Worm (Caenorhabditis elegans) whole organism, mixed stage, embryonic: ENCODE measurements around the gene ZK185.4.

Source experiments
- ces-1 ChIP-seq: fragments of 150-350 bp; optimal IDR thresholded peaks from 2 replicates; lab custom pipeline; 2014; ENCODE audit warnings: missing biosample characterization, missing genetic modification reagents, missing genetic modification characterization
- nhr-12 ChIP-seq: fragments of 150-350 bp; optimal IDR thresholded peaks from 2 replicates; lab custom pipeline; 2014; ENCODE audit warnings: missing biosample characterization, missing genetic modification characterization
- nhr-76 ChIP-seq: sonication (generic microtip); optimal IDR thresholded peaks from 2 replicates; lab custom pipeline; 2017; ENCODE audit warnings: missing biosample characterization, missing genetic modification characterization

DNA sequence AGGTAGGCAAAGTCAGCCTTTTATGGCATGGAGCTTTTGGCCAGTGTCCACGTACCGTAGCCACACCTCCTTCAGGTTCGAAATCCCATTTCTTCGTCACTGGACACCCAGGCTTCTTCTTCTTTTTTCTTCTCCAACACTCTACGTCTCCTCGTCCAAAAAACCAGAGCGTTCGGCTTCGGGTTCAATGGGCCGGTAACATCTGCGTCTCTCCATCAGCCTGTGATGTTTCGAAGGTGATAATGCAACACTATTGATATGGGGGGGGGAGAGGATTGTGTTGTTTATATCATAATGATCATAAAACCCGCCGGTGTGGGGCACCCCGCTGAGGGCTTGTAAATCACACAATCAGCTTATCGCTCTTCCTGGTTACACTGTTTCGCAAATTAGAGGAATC, 8.0 kb downstream of the ZK185.4 start, which contains the start of gene ZK180.6:
- no peak for TF ChIP-seq nhr-12 (tag; lab: Kevin White, UChicago)
- no peak for TF ChIP-seq ces-1 (GFP tag; lab: Kevin White, UChicago)
- TF ChIP-seq nhr-76, result no peak
